Fruit fly (Drosophila melanogaster) whole organism, embryonic: ENCODE results near the gene Osi20.
A peak's percentile ranks its signal among the peaks of the same experiment; 100 is the strongest.

Source experiments
- Antp ChIP-seq: fragments of 200-800 bp; sonication (Bioruptor generic); optimal IDR thresholded peaks from 3 replicates; lab custom pipeline; 2016; ENCODE audit warnings: missing biosample characterization, missing genetic modification characterization
- C15 ChIP-seq: fragments of 200-800 bp; sonication (Bioruptor generic); IDR thresholded peaks from 3 replicates; pipeline ENCODE4 v1.3.6; 2022; ENCODE audit warnings: missing biosample characterization, missing genetic modification characterization
- CG11247 ChIP-seq: fragments of 200-800 bp; sonication (Bioruptor generic); IDR thresholded peaks from 2 replicates; pipeline ENCODE4 v1.3.6; 2022; ENCODE audit warnings: missing biosample characterization, missing genetic modification characterization
- CG11398 ChIP-seq: fragments of 200-800 bp; sonication (Bioruptor generic); optimal IDR thresholded peaks from 2 replicates; lab custom pipeline; 2016; ENCODE audit warnings: missing biosample characterization, missing genetic modification characterization
- CG11456 ChIP-seq: fragments of 200-800 bp; sonication (Bioruptor generic); IDR thresholded peaks from 3 replicates; pipeline ENCODE4 v1.3.6; 2022; ENCODE audit warnings: missing biosample characterization, missing genetic modification characterization
- CG11695 ChIP-seq: fragments of 200-800 bp; sonication (Bioruptor generic); IDR thresholded peaks from 3 replicates; pipeline ENCODE4 v1.3.6; 2022; ENCODE audit warnings: missing biosample characterization, missing genetic modification characterization
- CG1233 ChIP-seq: fragments of 200-800 bp; sonication (Bioruptor generic); optimal IDR thresholded peaks from 4 replicates; lab custom pipeline; 2018; ENCODE audit warnings: missing biosample characterization, mild to moderate bottlenecking, missing genetic modification characterization
- CG12942 ChIP-seq: fragments of 200-800 bp; sonication (Bioruptor generic); optimal IDR thresholded peaks from 3 replicates; lab custom pipeline; 2016; ENCODE audit warnings: missing biosample characterization, missing genetic modification characterization
- CG13424 ChIP-seq: fragments of 200-800 bp; sonication (Bioruptor generic); optimal IDR thresholded peaks from 2 replicates; lab custom pipeline; 2019; ENCODE audit warnings: missing biosample characterization, mild to moderate bottlenecking, missing genetic modification characterization, moderate library complexity
- CG1529 ChIP-seq: fragments of 200-800 bp; sonication (Bioruptor generic); optimal IDR thresholded peaks from 3 replicates; lab custom pipeline; 2018; ENCODE audit warnings: missing biosample characterization, missing genetic modification characterization
- CG16813 ChIP-seq: fragments of 200-800 bp; sonication (Bioruptor generic); IDR thresholded peaks from 3 replicates; pipeline ENCODE4 v1.3.6; 2022; ENCODE audit warnings: missing biosample characterization, missing genetic modification characterization; ENCODE audit not compliant: partially characterized antibody
- CG2116 ChIP-seq: fragments of 200-800 bp; sonication (Bioruptor generic); optimal IDR thresholded peaks from 3 replicates; lab custom pipeline; 2018; ENCODE audit warnings: missing biosample characterization, mild to moderate bottlenecking, missing genetic modification characterization
- CG2889 ChIP-seq: fragments of 200-800 bp; sonication (Bioruptor generic); IDR thresholded peaks from 3 replicates; pipeline ENCODE4 v1.3.6; 2022; ENCODE audit warnings: missing biosample characterization, missing genetic modification characterization
- CG30431 ChIP-seq: fragments of 200-800 bp; sonication (Bioruptor generic); optimal IDR thresholded peaks from 2 replicates; lab custom pipeline; 2017; ENCODE audit warnings: missing biosample characterization, missing genetic modification characterization
- CG3847 ChIP-seq: fragments of 200-800 bp; sonication (Bioruptor generic); IDR thresholded peaks from 2 replicates; pipeline ENCODE4 v1.3.6; 2022; ENCODE audit warnings: missing biosample characterization, missing genetic modification characterization
- CG5245 ChIP-seq: fragments of 200-800 bp; sonication (Bioruptor generic); optimal IDR thresholded peaks from 3 replicates; lab custom pipeline; 2016; ENCODE audit warnings: missing biosample characterization, missing genetic modification characterization
- CG6272 ChIP-seq: fragments of 200-800 bp; sonication (Bioruptor generic); IDR thresholded peaks from 2 replicates; pipeline ENCODE4 v1.3.6; 2022; ENCODE audit warnings: missing biosample characterization, missing genetic modification characterization
- CG6683 ChIP-seq: fragments of 200-800 bp; sonication (Bioruptor generic); optimal IDR thresholded peaks from 2 replicates; lab custom pipeline; 2017; ENCODE audit warnings: missing biosample characterization, mild to moderate bottlenecking, missing genetic modification characterization, missing genetic modification reagents
- CG6689 ChIP-seq: fragments of 200-800 bp; sonication (Bioruptor generic); IDR thresholded peaks from 2 replicates; pipeline ENCODE4 v1.3.6; 2022; ENCODE audit warnings: missing biosample characterization, missing genetic modification characterization
- CG6791 ChIP-seq: fragments of 200-800 bp; sonication (Bioruptor generic); IDR thresholded peaks from 3 replicates; pipeline ENCODE4 v1.3.6; 2022; ENCODE audit warnings: missing biosample characterization, missing genetic modification characterization; ENCODE audit not compliant: partially characterized antibody
- CG8359 ChIP-seq: fragments of 200-800 bp; sonication (Bioruptor generic); optimal IDR thresholded peaks from 2 replicates; lab custom pipeline; 2017; ENCODE audit warnings: missing biosample characterization, mild to moderate bottlenecking, missing genetic modification characterization, borderline replicate concordance
- CHES-1-like ChIP-seq: fragments of 200-800 bp; sonication (Bioruptor generic); optimal IDR thresholded peaks from 2 replicates; lab custom pipeline; 2016; ENCODE audit warnings: missing biosample characterization, missing genetic modification characterization
- CoRest ChIP-seq: fragments of 200-800 bp; sonication (Bioruptor generic); optimal IDR thresholded peaks from 3 replicates; lab custom pipeline; 2018; ENCODE audit warnings: missing biosample characterization, mild to moderate bottlenecking, missing genetic modification characterization, moderate library complexity
- Deaf1 ChIP-seq: fragments of 200-800 bp; optimal IDR thresholded peaks from 3 replicates; lab custom pipeline; 2019; ENCODE audit warnings: missing biosample characterization, mild to moderate bottlenecking, missing genetic modification characterization, moderate library complexity
- Doc3 ChIP-seq: fragments of 200-800 bp; sonication (Bioruptor generic); IDR thresholded peaks from 3 replicates; pipeline ENCODE4 v1.3.6; 2022; ENCODE audit warnings: missing biosample characterization, missing genetic modification characterization; ENCODE audit not compliant: partially characterized antibody
- H2.0 ChIP-seq: fragments of 200-800 bp; sonication (Bioruptor generic); IDR thresholded peaks from 2 replicates; pipeline ENCODE4 v1.3.6; 2022; ENCODE audit warnings: missing biosample characterization, missing genetic modification characterization
- HmgZ ChIP-seq: fragments of 200-800 bp; sonication (Bioruptor generic); optimal IDR thresholded peaks from 2 replicates; lab custom pipeline; 2018; ENCODE audit warnings: missing biosample characterization, mild to moderate bottlenecking, missing genetic modification characterization
- Hmr ChIP-seq: fragments of 200-800 bp; sonication (Bioruptor generic); optimal IDR thresholded peaks from 3 replicates; lab custom pipeline; 2017; ENCODE audit warnings: mild to moderate bottlenecking, missing biosample characterization, missing genetic modification reagents, missing genetic modification characterization
- Hmx ChIP-seq: fragments of 200-800 bp; sonication (Bioruptor generic); optimal IDR thresholded peaks from 2 replicates; lab custom pipeline; 2016; ENCODE audit warnings: missing biosample characterization, missing genetic modification characterization
- Lim3 ChIP-seq: fragments of 200-800 bp; sonication (Bioruptor generic); IDR thresholded peaks from 2 replicates; pipeline ENCODE4 v1.3.6; 2022; ENCODE audit warnings: missing biosample characterization, missing genetic modification characterization
- NC2β ChIP-seq: fragments of 200-800 bp; sonication (Bioruptor generic); optimal IDR thresholded peaks from 2 replicates; lab custom pipeline; 2016; ENCODE audit warnings: missing biosample characterization, missing genetic modification characterization
- Opbp ChIP-seq: fragments of 200-800 bp; sonication (Bioruptor generic); IDR thresholded peaks from 3 replicates; pipeline ENCODE4 v1.3.6; 2022; ENCODE audit warnings: missing biosample characterization, missing genetic modification characterization; ENCODE audit not compliant: partially characterized antibody
- Xrp1 ChIP-seq: fragments of 200-800 bp; sonication (Bioruptor generic); IDR thresholded peaks from 2 replicates; pipeline ENCODE4 v1.3.6; 2022; ENCODE audit warnings: missing biosample characterization, missing genetic modification characterization
- amos ChIP-seq: fragments of 200-800 bp; sonication (Bioruptor generic); IDR thresholded peaks from 2 replicates; pipeline ENCODE4 v1.3.6; 2022; ENCODE audit warnings: missing biosample characterization, missing genetic modification characterization; ENCODE audit not compliant: partially characterized antibody
- chn ChIP-seq: fragments of 200-800 bp; sonication (Bioruptor generic); optimal IDR thresholded peaks from 2 replicates; lab custom pipeline; 2016; ENCODE audit warnings: missing biosample characterization, missing genetic modification characterization
- croc ChIP-seq: fragments of 200-800 bp; sonication (Bioruptor generic); conservative IDR thresholded peaks from 3 replicates; pipeline ENCODE4 v1.3.6; 2022; ENCODE audit warnings: missing biosample characterization, missing genetic modification characterization
- dan ChIP-seq: fragments of 200-800 bp; sonication (Bioruptor generic); IDR thresholded peaks from 2 replicates; pipeline ENCODE4 v1.3.6; 2022; ENCODE audit warnings: missing biosample characterization, missing genetic modification characterization
- danr ChIP-seq: fragments of 200-800 bp; sonication (Bioruptor generic); IDR thresholded peaks from 2 replicates; pipeline ENCODE4 v1.3.6; 2022; ENCODE audit warnings: missing biosample characterization, missing genetic modification characterization
- ftz-f1 ChIP-seq: fragments of 200-800 bp; sonication (Bioruptor generic); optimal IDR thresholded peaks from 2 replicates; lab custom pipeline; 2016; ENCODE audit warnings: missing biosample characterization, missing genetic modification characterization
- gcm ChIP-seq: fragments of 200-800 bp; sonication (Bioruptor generic); optimal IDR thresholded peaks from 2 replicates; lab custom pipeline; 2019; ENCODE audit warnings: missing biosample characterization, mild to moderate bottlenecking, missing genetic modification characterization, moderate library complexity
- gfzf ChIP-seq: fragments of 200-800 bp; sonication (Bioruptor generic); optimal IDR thresholded peaks from 2 replicates; lab custom pipeline; 2016; ENCODE audit warnings: missing biosample characterization, mild to moderate bottlenecking, missing genetic modification characterization, moderate library complexity
- hbn ChIP-seq: fragments of 200-800 bp; sonication (Bioruptor generic); IDR thresholded peaks from 2 replicates; pipeline ENCODE4 v1.3.6; 2022; ENCODE audit warnings: missing biosample characterization, missing genetic modification characterization; ENCODE audit not compliant: partially characterized antibody
- lbe ChIP-seq: fragments of 200-800 bp; sonication (Bioruptor generic); optimal IDR thresholded peaks from 2 replicates; lab custom pipeline; 2016; ENCODE audit warnings: missing biosample characterization, mild to moderate bottlenecking, missing genetic modification characterization
- lilli ChIP-seq: fragments of 200-800 bp; sonication (Bioruptor generic); optimal IDR thresholded peaks from 3 replicates; lab custom pipeline; 2016; ENCODE audit warnings: missing biosample characterization, missing genetic modification characterization
- lola ChIP-seq, 3 experiments: fragments of >200 bp in 2 of 3; fragments of 200-800 bp in 1 of 3; sonication (Bioruptor generic) in 1 of 3; optimal IDR thresholded peaks; 2 replicates each; lab custom pipeline; 2017 to 2019; ENCODE audit warnings: missing biosample characterization in 3 of 3, missing genetic modification characterization in 3 of 3, mild to moderate bottlenecking in 1 of 3, moderate library complexity in 1 of 3
- nerfin-2 ChIP-seq: fragments of 200-800 bp; sonication (Bioruptor generic); IDR thresholded peaks from 2 replicates; pipeline ENCODE4 v1.3.6; 2022; ENCODE audit warnings: missing biosample characterization, missing genetic modification characterization; ENCODE audit not compliant: partially characterized antibody
- nom ChIP-seq: fragments of 200-800 bp; sonication (Bioruptor generic); optimal IDR thresholded peaks from 2 replicates; lab custom pipeline; 2017; ENCODE audit warnings: missing biosample characterization, missing genetic modification characterization, mild to moderate bottlenecking, moderate library complexity, missing genetic modification reagents
- seq ChIP-seq: fragments of 200-800 bp; sonication (Bioruptor generic); IDR thresholded peaks from 2 replicates; pipeline ENCODE4 v1.3.6; 2022; ENCODE audit warnings: missing biosample characterization, missing genetic modification characterization
- slou ChIP-seq: fragments of 200-800 bp; sonication (Bioruptor generic); optimal IDR thresholded peaks from 3 replicates; lab custom pipeline; 2016; ENCODE audit warnings: missing biosample characterization, missing genetic modification characterization
- zfh1 ChIP-seq: fragments of 200-800 bp; sonication (Bioruptor generic); IDR thresholded peaks from 3 replicates; pipeline ENCODE4 v1.3.6; 2022; ENCODE audit warnings: missing biosample characterization, missing genetic modification characterization

Gene Osi20

dm6 chr3R:6382733-6383465 is 43.0 kb downstream of the Osi20 start, which contains the start of gene gzl (continued):
- TF ChIP-seq gfzf (GFP tag; lab: Kevin White, UChicago) (peak; percentile 31), Antp (GFP tag; lab: Kevin White, UChicago) (no peak), croc (GFP tag; lab: Robert Waterston, UW) (no peak), CG1233 (GFP tag; lab: Kevin White, UChicago) (no peak), lbe (GFP tag; lab: Kevin White, UChicago) (peak; percentile 46), CG6272 (peak; percentile 36; the same call in 1 of the 2 replicates), Hmx (GFP tag; lab: Kevin White, UChicago) (no peak), Opbp (peak; percentile 98), slou (GFP tag; lab: Kevin White, UChicago) (no peak), CG12942 (GFP tag; lab: Kevin White, UChicago) (no peak), Deaf1 (tag; lab: Kevin White, UChicago) (peak; percentile 38), dan (GFP tag; lab: Robert Waterston, UW) (no peak), CG11456 (GFP tag; lab: Robert Waterston, UW) (no peak), Xrp1 (GFP tag; lab: Robert Waterston, UW) (peak; percentile 19; the same call in 1 of the 2 replicates), CG8359 (GFP tag; lab: Kevin White, UChicago) (no peak), amos (GFP tag; lab: Robert Waterston, UW) (peak; percentile 99), CG13424 (no peak), hbn (peak; percentile 97), C15 (GFP tag; lab: Robert Waterston, UW) (no peak), CG11247 (no peak), danr (no peak), lola (GFP tag; optimal IDR thresholded peaks at IDR 0.05; lab: Kevin White, UChicago) (no peak), CHES-1-like (peak; percentile 42), CG1529 (GFP tag; lab: Kevin White, UChicago) (no peak), nerfin-2 (GFP tag; lab: Robert Waterston, UW) (peak; percentile 94), CG11695 (GFP tag; lab: Robert Waterston, UW) (no peak), NC2β (GFP tag; lab: Kevin White, UChicago) (no peak), CG6791 (peak; percentile 99), zfh1 (GFP tag; lab: Robert Waterston, UW) (no peak), lilli (GFP tag; lab: Kevin White, UChicago) (peak; percentile 23), chn (GFP tag; lab: Kevin White, UChicago) (no peak), CG11398 (GFP tag; lab: Kevin White, UChicago) (no peak), CG5245 (GFP tag; lab: Kevin White, UChicago) (no peak), gcm (GFP tag; lab: Kevin White, UChicago) (no peak), CG3847 (GFP tag; lab: Robert Waterston, UW) (no peak), CG16813 (peak; percentile 97), seq (GFP tag; lab: Robert Waterston, UW) (no peak), CoRest (tag; lab: Kevin White, UChicago) (peak; percentile 27), Doc3 (GFP tag; lab: Robert Waterston, UW) (peak; percentile 92), CG30431 (no peak), CG2889 (GFP tag; lab: Robert Waterston, UW) (no peak), nom (GFP tag; lab: Kevin White, UChicago) (peak; percentile 18), CG6689 (GFP tag; lab: Robert Waterston, UW) (no peak), CG2116 (GFP tag; lab: Kevin White, UChicago) (peak; percentile 65), CG6683 (GFP tag; lab: Kevin White, UChicago) (no peak), ftz-f1 (GFP tag; lab: Kevin White, UChicago) (no peak), Hmr (GFP tag; lab: Kevin White, UChicago) (no peak), H2.0 (GFP tag; lab: Robert Waterston, UW) (no peak), Lim3 (no peak), HmgZ (peak; percentile 25)
